Worm (Caenorhabditis elegans) whole organism, early embryonic: ENCODE measurements around the gene F43G6.4.

ENCODE experiments used
- B0310.2 ChIP-seq: sonication (generic microtip); optimal IDR thresholded peaks from 2 replicates; lab custom pipeline; 2016; ENCODE audit warnings: mild to moderate bottlenecking, missing genetic modification characterization, missing compliant biosample characterization
- F13C5.2 ChIP-seq: sonication (generic microtip); optimal IDR thresholded peaks from 2 replicates; lab custom pipeline; 2017; ENCODE audit warnings: mild to moderate bottlenecking, missing genetic modification characterization, inconsistent platforms, missing compliant biosample characterization
- aly-1 ChIP-seq: sonication (generic microtip); optimal IDR thresholded peaks from 2 replicates; lab custom pipeline; 2016; ENCODE audit warnings: missing genetic modification characterization, missing compliant biosample characterization
- ama-1 ChIP-seq: fragments of 150-350 bp; optimal IDR thresholded peaks from 2 replicates; lab custom pipeline; 2014
- ceh-13 ChIP-seq: fragments of 200-800 bp; sonication (Bioruptor generic); optimal IDR thresholded peaks from 2 replicates; lab custom pipeline; 2018; ENCODE audit warnings: mild to moderate bottlenecking, missing genetic modification characterization, missing compliant biosample characterization
- ceh-36 ChIP-seq: sonication (generic microtip); optimal IDR thresholded peaks from 2 replicates; lab custom pipeline; 2016; ENCODE audit warnings: missing genetic modification characterization, inconsistent platforms, missing compliant biosample characterization
- ets-7 ChIP-seq: sonication (generic microtip); optimal IDR thresholded peaks from 2 replicates; lab custom pipeline; 2016; ENCODE audit warnings: missing genotype, missing genetic modification characterization, missing compliant biosample characterization
- hmbx-1 ChIP-seq: sonication (generic microtip); optimal IDR thresholded peaks from 2 replicates; lab custom pipeline; 2016; ENCODE audit warnings: mild to moderate bottlenecking, missing genetic modification characterization, missing compliant biosample characterization
- hmg-4 ChIP-seq: fragments of 200-800 bp; sonication (Bioruptor generic); optimal IDR thresholded peaks from 2 replicates; lab custom pipeline; 2018; ENCODE audit warnings: mild to moderate bottlenecking, missing genetic modification characterization, missing compliant biosample characterization
- hnd-1 ChIP-seq: sonication (generic microtip); optimal IDR thresholded peaks from 2 replicates; lab custom pipeline; 2016; ENCODE audit warnings: missing genetic modification characterization, missing compliant biosample characterization
- pes-1 ChIP-seq: fragments of 200-800 bp; sonication (Bioruptor generic); IDR thresholded peaks from 2 replicates; pipeline ENCODE4 v1.3.6; 2022; ENCODE audit warnings: missing genetic modification reagents, missing genetic modification characterization, missing compliant biosample characterization
- scrt-1 ChIP-seq: fragments of 200-800 bp; sonication (Bioruptor generic); IDR thresholded peaks from 2 replicates; pipeline ENCODE4 v1.3.6; 2022; ENCODE audit warnings: missing genetic modification characterization, missing compliant biosample characterization
- tbx-11 ChIP-seq: fragments of 200-800 bp; sonication (Bioruptor generic); IDR thresholded peaks from 2 replicates; pipeline ENCODE4 v1.3.6; 2022; ENCODE audit warnings: missing genetic modification characterization, missing compliant biosample characterization
- tbx-37 ChIP-seq: fragments of 200-800 bp; sonication (Bioruptor generic); conservative IDR thresholded peaks from 2 replicates; pipeline ENCODE4 v1.3.6; 2022; ENCODE audit warnings: missing genetic modification reagents, missing genetic modification characterization, missing compliant biosample characterization
- tra-4 ChIP-seq: sonication (generic microtip); optimal IDR thresholded peaks from 2 replicates; lab custom pipeline; 2017; ENCODE audit warnings: missing genetic modification characterization, missing compliant biosample characterization

F43G6.4 gene

ce11 chrII:11844072-11844471, 53.5 kb downstream of the F43G6.4 start:
- no peak for TF ChIP-seq ama-1 (lab: Kevin White, UChicago)

- TF ChIP-seq ets-7 (tag; lab: Kevin White, UChicago) (no peak), tbx-11 (no peak), ceh-13 (GFP tag; lab: Kevin White, UChicago) (no peak), ceh-36 (no peak), hmbx-1 (no peak), scrt-1 (GFP tag; lab: Robert Waterston, UW) (no peak), tbx-37 (GFP tag; lab: Robert Waterston, UW) (no peak), ama-1 (lab: Kevin White, UChicago) (no peak), tra-4 (tag; lab: Kevin White, UChicago) (no peak), hmg-4 (GFP tag; lab: Kevin White, UChicago) (no peak), pes-1 (GFP tag; lab: Robert Waterston, UW) (no peak), F13C5.2 (tag; lab: Kevin White, UChicago) (no peak), hnd-1 (tag; lab: Kevin White, UChicago) (no peak)
Measured at ce11 chrII:11844984-11845383, 54.4 kb downstream of the F43G6.4 start.

ce11 chrII:11845954-11846353, 55.4 kb downstream of the F43G6.4 start:
- TF ChIP-seq ceh-13 (GFP tag; lab: Kevin White, UChicago) (no peak), hmg-4 (GFP tag; lab: Kevin White, UChicago) (no peak), pes-1 (GFP tag; lab: Robert Waterston, UW) (no peak), F13C5.2 (tag; lab: Kevin White, UChicago) (no peak), tra-4 (tag; lab: Kevin White, UChicago) (no peak), tbx-37 (GFP tag; lab: Robert Waterston, UW) (no peak), ama-1 (lab: Kevin White, UChicago) (no peak), ets-7 (tag; lab: Kevin White, UChicago) (no peak), aly-1 (tag; lab: Kevin White, UChicago) (no peak), B0310.2 (tag; lab: Kevin White, UChicago) (no peak), hmbx-1 (no peak), tbx-11 (no peak), ceh-36 (no peak), scrt-1 (GFP tag; lab: Robert Waterston, UW) (no peak)
